Worm (Caenorhabditis elegans) whole organism, L3 larva: ENCODE data around the gene rsp-4.

Source experiments
- R02D3.7 ChIP-seq: fragments of 150-350 bp; optimal IDR thresholded peaks from 2 replicates; lab custom pipeline; 2014; ENCODE audit warnings: missing biosample characterization, missing genetic modification characterization
- ZK546.5 ChIP-seq: sonication (generic microtip); optimal IDR thresholded peaks from 2 replicates; lab custom pipeline; 2017; ENCODE audit warnings: missing biosample characterization, missing genetic modification characterization
- aly-2 ChIP-seq: fragments of 150-350 bp; optimal IDR thresholded peaks from 2 replicates; lab custom pipeline; 2014; ENCODE audit warnings: missing biosample characterization, missing genetic modification characterization
- ama-1 ChIP-seq: fragments of 150-350 bp; optimal IDR thresholded peaks from 2 replicates; lab custom pipeline; 2018
- ceh-28 ChIP-seq: fragments of 150-350 bp; optimal IDR thresholded peaks from 2 replicates; lab custom pipeline; 2014; ENCODE audit warnings: missing biosample characterization, missing genetic modification reagents, missing genetic modification characterization
- ceh-9 ChIP-seq: sonication (generic microtip); optimal IDR thresholded peaks from 2 replicates; lab custom pipeline; 2018; ENCODE audit warnings: missing biosample characterization, missing genetic modification characterization
- daf-12 ChIP-seq: fragments of 150-350 bp; optimal IDR thresholded peaks from 2 replicates; lab custom pipeline; 2014; ENCODE audit warnings: missing biosample characterization, missing genetic modification reagents, missing genetic modification characterization
- egl-27 ChIP-seq: sonication (generic microtip); optimal IDR thresholded peaks from 4 replicates; lab custom pipeline; 2017; ENCODE audit warnings: missing biosample characterization, missing genetic modification reagents, missing genetic modification characterization
- egl-5 ChIP-seq: fragments of 150-350 bp; optimal IDR thresholded peaks from 2 replicates; lab custom pipeline; 2017; ENCODE audit warnings: missing biosample characterization, missing genetic modification reagents, missing genetic modification characterization, inconsistent platforms
- elt-1 ChIP-seq: fragments of 150-350 bp; optimal IDR thresholded peaks from 2 replicates; lab custom pipeline; 2014; ENCODE audit warnings: missing biosample characterization, missing genetic modification characterization
- elt-2 ChIP-seq: sonication (generic microtip); optimal IDR thresholded peaks from 2 replicates; lab custom pipeline; 2016; ENCODE audit warnings: missing genetic modification reagents, mild to moderate bottlenecking, missing genetic modification characterization, missing compliant biosample characterization
- eor-1 ChIP-seq, 2 experiments: fragments of 150-350 bp; optimal IDR thresholded peaks; 2 replicates each; lab custom pipeline; 2014 to 2018; ENCODE audit warnings: missing biosample characterization in 2 of 2, missing genetic modification characterization in 2 of 2
- fos-1 ChIP-seq: fragments of 150-350 bp; optimal IDR thresholded peaks from 2 replicates; lab custom pipeline; 2014; ENCODE audit warnings: missing biosample characterization, missing genetic modification characterization
- hmg-11 ChIP-seq: sonication (generic microtip); optimal IDR thresholded peaks from 2 replicates; lab custom pipeline; 2016; ENCODE audit warnings: missing genetic modification characterization, missing compliant biosample characterization
- jun-1 ChIP-seq: fragments of 150-350 bp; optimal IDR thresholded peaks from 2 replicates; lab custom pipeline; 2014; ENCODE audit warnings: missing biosample characterization, missing genetic modification reagents, missing genetic modification characterization
- lin-15B ChIP-seq: fragments of 150-350 bp; optimal IDR thresholded peaks from 2 replicates; lab custom pipeline; 2014; ENCODE audit warnings: missing biosample characterization, missing genetic modification characterization
- lin-39 ChIP-seq: fragments of 150-350 bp; optimal IDR thresholded peaks from 2 replicates; lab custom pipeline; 2018; ENCODE audit warnings: missing biosample characterization, missing genetic modification reagents, missing genetic modification characterization
- lsy-12 ChIP-seq: sonication (generic microtip); optimal IDR thresholded peaks from 2 replicates; lab custom pipeline; 2016; ENCODE audit warnings: mild to moderate bottlenecking, missing genetic modification characterization, missing compliant biosample characterization
- mdl-1 ChIP-seq: fragments of 150-350 bp; optimal IDR thresholded peaks from 2 replicates; lab custom pipeline; 2014; ENCODE audit warnings: missing biosample characterization, missing genetic modification characterization
- mml-1 ChIP-seq: fragments of 150-350 bp; sonication (generic microtip); optimal IDR thresholded peaks from 3 replicates; lab custom pipeline; 2014; ENCODE audit warnings: missing biosample characterization, missing genetic modification characterization
- nfya-1 ChIP-seq: sonication (generic microtip); optimal IDR thresholded peaks from 2 replicates; lab custom pipeline; 2017; ENCODE audit warnings: missing genetic modification characterization, mild to moderate bottlenecking, missing compliant biosample characterization, antibody characterized with exemption, moderate library complexity; ENCODE audit not compliant: insufficient read depth
- nhr-23 ChIP-seq: fragments of 150-350 bp; optimal IDR thresholded peaks from 2 replicates; lab custom pipeline; 2014; ENCODE audit warnings: missing biosample characterization, missing genetic modification reagents, missing genetic modification characterization
- nhr-237 ChIP-seq: fragments of 150-350 bp; optimal IDR thresholded peaks from 2 replicates; lab custom pipeline; 2014; ENCODE audit warnings: missing biosample characterization, missing genetic modification characterization
- nhr-25 ChIP-seq: sonication (generic microtip); optimal IDR thresholded peaks from 2 replicates; lab custom pipeline; 2017; ENCODE audit warnings: missing biosample characterization, missing genetic modification characterization
- nhr-28 ChIP-seq: fragments of 150-350 bp; optimal IDR thresholded peaks from 2 replicates; lab custom pipeline; 2014; ENCODE audit warnings: missing biosample characterization, missing genetic modification characterization
- nhr-43 ChIP-seq: sonication (generic microtip); optimal IDR thresholded peaks from 2 replicates; lab custom pipeline; 2016; ENCODE audit warnings: mild to moderate bottlenecking, missing genetic modification characterization, missing compliant biosample characterization; ENCODE audit not compliant: poor library complexity, severe bottlenecking
- nhr-67 ChIP-seq: fragments of 150-350 bp; optimal IDR thresholded peaks from 2 replicates; lab custom pipeline; 2014; ENCODE audit warnings: missing biosample characterization, missing genetic modification characterization
- nhr-76 ChIP-seq: fragments of 150-350 bp; sonication (generic microtip); optimal IDR thresholded peaks from 5 replicates; lab custom pipeline; 2014; ENCODE audit warnings: missing biosample characterization, missing genetic modification characterization
- nhr-77 ChIP-seq: fragments of 150-350 bp; optimal IDR thresholded peaks from 2 replicates; lab custom pipeline; 2014; ENCODE audit warnings: missing biosample characterization, missing genetic modification characterization
- pha-4 ChIP-seq: fragments of 150-350 bp; optimal IDR thresholded peaks from 2 replicates; lab custom pipeline; 2014; ENCODE audit warnings: missing biosample characterization, missing genetic modification reagents, missing genetic modification characterization
- snpc-4 ChIP-seq: fragments of 150-350 bp; optimal IDR thresholded peaks from 2 replicates; lab custom pipeline; 2014; ENCODE audit warnings: missing biosample characterization, missing genetic modification characterization
- tbx-2 ChIP-seq: sonication (generic microtip); optimal IDR thresholded peaks from 2 replicates; lab custom pipeline; 2016; ENCODE audit warnings: mild to moderate bottlenecking, missing genetic modification characterization, missing compliant biosample characterization
- unc-39 ChIP-seq: sonication (generic microtip); optimal IDR thresholded peaks from 4 replicates; lab custom pipeline; 2017; ENCODE audit warnings: missing biosample characterization, missing genetic modification characterization
- unc-62 ChIP-seq: fragments of 150-350 bp; sonication (generic microtip); optimal IDR thresholded peaks from 4 replicates; lab custom pipeline; 2014; ENCODE audit warnings: missing biosample characterization, missing genetic modification reagents, missing genetic modification characterization
- ztf-4 ChIP-seq: fragments of 150-350 bp; optimal IDR thresholded peaks from 2 replicates; lab custom pipeline; 2014; ENCODE audit warnings: missing biosample characterization, missing genetic modification characterization

Gene rsp-4

ce11 chrII:5408924-5409323 is 20.3 kb upstream of the rsp-4 start, which contains the start of the genes EEED8.12 and EEED8.4:
Gene EEED8.12 (minus strand): TSS chrII:5409024.
Gene EEED8.4 (plus strand): TSS chrII:5409319.
- TF ChIP-seq lin-15B (no peak), nhr-237 (no peak), unc-62 (GFP tag; lab: Kevin White, UChicago) (no peak), eor-1 (tag; optimal IDR thresholded peaks at IDR 0.05; lab: Kevin White, UChicago) (no peak), aly-2 (tag; lab: Kevin White, UChicago) (no peak), nhr-23 (no peak), elt-1 (no peak), ztf-4 (tag; lab: Kevin White, UChicago) (no peak), tbx-2 (tag; lab: Kevin White, UChicago) (no peak), mml-1 (no peak), ZK546.5 (tag; lab: Kevin White, UChicago) (no peak), egl-5 (tag; lab: Kevin White, UChicago) (no peak), egl-27 (tag; lab: Kevin White, UChicago) (no peak), lin-39 (tag; lab: Kevin White, UChicago) (no peak), nhr-43 (tag; lab: Kevin White, UChicago) (no peak)
- TF ChIP-seq, all 47 proteins: peak for 0

- no peak for TF ChIP-seq nhr-67
- TF ChIP-seq nhr-77 = no peak
- TF ChIP-seq jun-1 = no peak
- TF ChIP-seq fos-1 (tag; lab: Kevin White, UChicago) = no peak
- no peak for TF ChIP-seq nhr-76
- no peak for TF ChIP-seq elt-2 (tag; lab: Kevin White, UChicago)
These were observed 18.9 kb upstream of the rsp-4 start, which contains the start of gene clec-141 for ce11 chrII:5407548-5407947. Gene clec-141 (minus strand): TSS chrII:5407648.

- TF ChIP-seq lin-39 (tag; lab: Kevin White, UChicago) = no peak
- peak; percentile 40 for TF ChIP-seq elt-2 (tag; lab: Kevin White, UChicago)
- no peak for TF ChIP-seq ama-1 (lab: Kevin White, UChicago)
- peak; percentile 30 for TF ChIP-seq hmg-11 (tag; lab: Kevin White, UChicago)
- TF ChIP-seq nhr-28 (tag; lab: Kevin White, UChicago) = no peak
- TF ChIP-seq mml-1 = no peak
- no peak for TF ChIP-seq jun-1
- no peak for TF ChIP-seq unc-62 (GFP tag; lab: Kevin White, UChicago)
- peak; percentile 50 for TF ChIP-seq pha-4 (tag; lab: Kevin White, UChicago)
These were observed 10.6 kb upstream of the rsp-4 start, which contains the start of gene mog-5 for ce11 chrII:5399201-5399600. Gene mog-5 (plus strand): TSS chrII:5399538.

ce11 chrII:5398779-5399178 is 10.1 kb upstream of the rsp-4 start, which contains the start of gene fbxl-3:
Gene fbxl-3 (minus strand): TSS chrII:5398902.
- no peak for TF ChIP-seq nhr-23
- peak; percentile 22 for TF ChIP-seq hmg-11 (tag; lab: Kevin White, UChicago)
- TF ChIP-seq unc-62 (GFP tag; lab: Kevin White, UChicago) = no peak
- no peak for TF ChIP-seq mdl-1 (tag; lab: Kevin White, UChicago)
- TF ChIP-seq nhr-67 = no peak
- TF ChIP-seq ceh-9 (tag; lab: Kevin White, UChicago) = no peak
- no peak for TF ChIP-seq R02D3.7
- no peak for TF ChIP-seq nhr-28 (tag; lab: Kevin White, UChicago)
- TF ChIP-seq, all 47 proteins: peak for 1

- TF ChIP-seq lsy-12 (tag; lab: Kevin White, UChicago) = no peak
- TF ChIP-seq nhr-76 = no peak
- TF ChIP-seq ceh-9 (tag; lab: Kevin White, UChicago) = no peak
These were observed 7.0 kb upstream of the rsp-4 start, which contains the start of gene pink-1 for ce11 chrII:5395594-5395993. Gene pink-1 (minus strand): TSS chrII:5395694.

ce11 chrII:5393090-5393489 is 4.5 kb upstream of the rsp-4 start, which contains the start of gene brap-2:
Gene brap-2 (minus strand): TSS chrII:5393190.
- TF ChIP-seq ama-1 (lab: Kevin White, UChicago) (no peak), nhr-237 (no peak), nhr-76 (no peak), nhr-23 (no peak), nhr-43 (tag; lab: Kevin White, UChicago) (no peak), snpc-4 (no peak), nfya-1 (tag; lab: Kevin White, UChicago) (no peak), ceh-28 (no peak), mdl-1 (tag; lab: Kevin White, UChicago) (no peak), fos-1 (tag; lab: Kevin White, UChicago) (no peak), unc-39 (tag; lab: Kevin White, UChicago) (no peak), aly-2 (tag; lab: Kevin White, UChicago) (no peak), daf-12 (tag; lab: Kevin White, UChicago) (no peak), egl-27 (tag; lab: Kevin White, UChicago) (no peak), nhr-67 (no peak), ztf-4 (tag; lab: Kevin White, UChicago) (no peak), elt-2 (tag; lab: Kevin White, UChicago) (no peak), mml-1 (no peak), nhr-25 (tag; lab: Kevin White, UChicago) (no peak), tbx-2 (tag; lab: Kevin White, UChicago) (no peak)
